Worm (Caenorhabditis elegans) whole organism, L4 larva: ENCODE measurements around the gene dec-7.

ENCODE experiments used
- D1046.2 ChIP-seq: fragments of 200-800 bp; sonication (Bioruptor generic); IDR thresholded peaks from 2 replicates; pipeline ENCODE4 v1.3.6; 2022; ENCODE audit warnings: missing genetic modification characterization, missing compliant biosample characterization
- F49E8.2 ChIP-seq: sonication (generic microtip); optimal IDR thresholded peaks from 2 replicates; lab custom pipeline; 2016; ENCODE audit warnings: missing compliant biosample characterization, mild to moderate bottlenecking, missing genetic modification characterization, borderline replicate concordance
- T20F7.1 ChIP-seq: fragments of 200-800 bp; sonication (Bioruptor generic); optimal IDR thresholded peaks from 2 replicates; lab custom pipeline; 2018; ENCODE audit warnings: mild to moderate bottlenecking, missing genetic modification characterization, missing compliant biosample characterization
- aha-1 ChIP-seq: fragments of 150-350 bp; peaks from one replicate; lab custom pipeline; 2014; ENCODE audit warnings: missing biosample characterization, missing genetic modification characterization
- attf-4 ChIP-seq: sonication (generic microtip); optimal IDR thresholded peaks from 3 replicates; lab custom pipeline; 2017; ENCODE audit warnings: missing biosample characterization, missing genetic modification characterization
- ceh-20 ChIP-seq: fragments of 200-800 bp; sonication (Bioruptor generic); IDR thresholded peaks from 2 replicates; pipeline ENCODE4 v1.3.6; 2022; ENCODE audit warnings: missing genetic modification reagents, missing genetic modification characterization, missing compliant biosample characterization
- ceh-44 ChIP-seq: fragments of 200-800 bp; sonication (Bioruptor generic); IDR thresholded peaks from 2 replicates; pipeline ENCODE4 v1.3.6; 2022; ENCODE audit warnings: missing genetic modification reagents, missing genetic modification characterization, missing compliant biosample characterization
- ctbp-1 ChIP-seq: fragments of 200-800 bp; sonication (Bioruptor generic); IDR thresholded peaks from 2 replicates; pipeline ENCODE4 v1.3.6; 2022; ENCODE audit warnings: missing genetic modification reagents, missing genetic modification characterization, missing compliant biosample characterization
- daf-16 ChIP-seq, 3 experiments: sonication (generic microtip); optimal IDR thresholded peaks; 2 replicates each; lab custom pipeline; 2016 to 2017; ENCODE audit warnings: missing genetic modification characterization in 3 of 3, missing genetic modification reagents in 3 of 3, mild to moderate bottlenecking in 2 of 3, missing compliant biosample characterization in 2 of 3, missing biosample characterization in 1 of 3, moderate library complexity in 1 of 3
- daf-19 ChIP-seq: fragments of 200-800 bp; sonication (Bioruptor generic); conservative IDR thresholded peaks from 2 replicates; pipeline ENCODE4 v1.3.6; 2022; ENCODE audit warnings: missing genetic modification characterization, missing compliant biosample characterization
- dpl-1 ChIP-seq: fragments of 150-350 bp; optimal IDR thresholded peaks from 2 replicates; lab custom pipeline; 2014; ENCODE audit warnings: missing biosample characterization, missing genetic modification reagents, missing genetic modification characterization
- egl-27 ChIP-seq: sonication (generic microtip); optimal IDR thresholded peaks from 3 replicates; lab custom pipeline; 2017; ENCODE audit warnings: missing biosample characterization, missing genetic modification reagents, missing genetic modification characterization
- egl-43 ChIP-seq: fragments of 200-800 bp; sonication (Bioruptor generic); IDR thresholded peaks from 2 replicates; pipeline ENCODE4 v1.3.6; 2022; ENCODE audit warnings: missing genetic modification reagents, missing genetic modification characterization, missing compliant biosample characterization
- fkh-10 ChIP-seq: fragments of 150-350 bp; optimal IDR thresholded peaks from 2 replicates; lab custom pipeline; 2014; ENCODE audit warnings: missing biosample characterization, missing genetic modification reagents, missing genetic modification characterization
- gei-8 ChIP-seq: fragments of 200-800 bp; sonication (Bioruptor generic); optimal IDR thresholded peaks from 2 replicates; lab custom pipeline; 2018; ENCODE audit warnings: mild to moderate bottlenecking, missing genetic modification characterization, missing compliant biosample characterization
- lin-13 ChIP-seq: fragments of 150-350 bp; optimal IDR thresholded peaks from 2 replicates; lab custom pipeline; 2014; ENCODE audit warnings: missing biosample characterization, missing genetic modification reagents, missing genetic modification characterization
- lin-38 ChIP-seq: fragments of 200-800 bp; sonication (Bioruptor generic); IDR thresholded peaks from 2 replicates; pipeline ENCODE4 v1.3.6; 2022; ENCODE audit warnings: missing genetic modification reagents, missing genetic modification characterization, missing compliant biosample characterization
- lir-3 ChIP-seq: sonication (generic microtip); optimal IDR thresholded peaks from 2 replicates; lab custom pipeline; 2016; ENCODE audit warnings: mild to moderate bottlenecking, missing genetic modification characterization, missing compliant biosample characterization
- lsy-2 ChIP-seq, 2 experiments: fragments of 150-350 bp in 1 of 2; sonication (generic microtip) in 1 of 2; optimal IDR thresholded peaks; 2 replicates each; lab custom pipeline; 2014 to 2017; ENCODE audit warnings: missing biosample characterization in 2 of 2, missing genetic modification characterization in 2 of 2
- mdt-29 ChIP-seq: fragments of 200-800 bp; sonication (Bioruptor generic); IDR thresholded peaks from 2 replicates; pipeline ENCODE4 v1.3.6; 2022; ENCODE audit warnings: missing genetic modification reagents, missing genetic modification characterization, missing compliant biosample characterization
- mes-2 ChIP-seq: sonication (generic microtip); optimal IDR thresholded peaks from 2 replicates; lab custom pipeline; 2016; ENCODE audit warnings: missing genotype, mild to moderate bottlenecking, missing genetic modification characterization, missing compliant biosample characterization; ENCODE audit not compliant: poor library complexity, severe bottlenecking
- nhr-111 ChIP-seq: fragments of 200-800 bp; sonication (Bioruptor generic); optimal IDR thresholded peaks from 2 replicates; lab custom pipeline; 2018; ENCODE audit warnings: mild to moderate bottlenecking, missing genetic modification characterization, missing compliant biosample characterization
- nhr-28 ChIP-seq: fragments of 150-350 bp; optimal IDR thresholded peaks from 2 replicates; lab custom pipeline; 2014; ENCODE audit warnings: missing biosample characterization, missing genetic modification characterization
- sdz-12 ChIP-seq: fragments of 200-800 bp; sonication (Bioruptor generic); optimal IDR thresholded peaks from 2 replicates; lab custom pipeline; 2018; ENCODE audit warnings: mild to moderate bottlenecking, missing genetic modification characterization, missing compliant biosample characterization
- skn-1 ChIP-seq: fragments of 150-350 bp; optimal IDR thresholded peaks from 2 replicates; lab custom pipeline; 2014; ENCODE audit warnings: missing biosample characterization, missing genetic modification characterization
- spr-3 ChIP-seq: fragments of 200-800 bp; sonication (Bioruptor generic); optimal IDR thresholded peaks from 2 replicates; lab custom pipeline; 2018; ENCODE audit warnings: mild to moderate bottlenecking, missing genetic modification characterization, missing compliant biosample characterization
- unc-62 ChIP-seq, 3 experiments: fragments of 150-350 bp in 1 of 3; sonication (generic microtip); optimal IDR thresholded peaks in 2 of 3; peaks in 1 of 3; 1 replicate in 1 of 3; 2 replicates in 2 of 3; lab custom pipeline; 2014 to 2017; ENCODE audit warnings: missing biosample characterization in 3 of 3, missing genetic modification characterization in 3 of 3, missing genetic modification reagents in 3 of 3, missing genotype in 1 of 3
- zag-1 ChIP-seq: fragments of 150-350 bp; optimal IDR thresholded peaks from 2 replicates; lab custom pipeline; 2014; ENCODE audit warnings: missing biosample characterization, missing genetic modification characterization
- zfp-2 ChIP-seq: sonication (generic microtip); optimal IDR thresholded peaks from 2 replicates; lab custom pipeline; 2016; ENCODE audit warnings: mild to moderate bottlenecking, missing genetic modification characterization, missing compliant biosample characterization

Gene dec-7

ce11 chrIII:9946806-9947419 lies 14.7 kb downstream of the dec-7 start, which contains the start of gene K03H1.7:
Gene K03H1.7 (plus strand): TSS chrIII:9947405.
- no peak for TF ChIP-seq skn-1 (tag; lab: Kevin White, UChicago)
- peak; percentile 5 for TF ChIP-seq aha-1 (tag; lab: Kevin White, UChicago)
- peak; percentile 59 for TF ChIP-seq dpl-1 (GFP tag; lab: Kevin White, UChicago)
- TF ChIP-seq sdz-12 (GFP tag; lab: Kevin White, UChicago): no peak
- no peak for TF ChIP-seq spr-3 (GFP tag; lab: Kevin White, UChicago)
- no peak for TF ChIP-seq ceh-20 (GFP tag; lab: Robert Waterston, UW)
- no peak for TF ChIP-seq fkh-10
- peak; percentile 23 for TF ChIP-seq mes-2 (tag; lab: Kevin White, UChicago)

ce11 chrIII:9950244-9950643 lies 18.0 kb downstream of the dec-7 start, which contains the start of gene K03H1.13:
Gene K03H1.13 (minus strand): TSS chrIII:9950344.
- TF ChIP-seq lir-3 (tag; lab: Kevin White, UChicago) (no peak), attf-4 (no peak), T20F7.1 (GFP tag; lab: Kevin White, UChicago) (no peak), unc-62 (GFP tag; optimal IDR thresholded peaks at IDR 0.05 in 1 of 2; lab: Kevin White, UChicago) (no peak), unc-62 (tag; optimal IDR thresholded peaks at IDR 0.05; lab: Kevin White, UChicago) (no peak), ceh-20 (GFP tag; lab: Robert Waterston, UW) (no peak), ctbp-1 (GFP tag; lab: Robert Waterston, UW) (no peak), skn-1 (tag; lab: Kevin White, UChicago) (no peak), egl-43 (GFP tag; lab: Robert Waterston, UW) (no peak), zfp-2 (tag; lab: Kevin White, UChicago) (no peak), mdt-29 (GFP tag; lab: Robert Waterston, UW) (no peak), zag-1 (tag; lab: Kevin White, UChicago) (no peak)

ce11 chrIII:9951864-9952263 lies 19.7 kb downstream of the dec-7 start, which contains the start of gene K03H1.11:
Gene K03H1.11 (minus strand): TSS chrIII:9951964.
- no peak for TF ChIP-seq ceh-44 (GFP tag; lab: Robert Waterston, UW)
- no peak for TF ChIP-seq daf-19 (GFP tag; lab: Robert Waterston, UW)
- peak in 1 of 2 experiments; percentile 31 for TF ChIP-seq unc-62 (GFP tag; optimal IDR thresholded peaks at IDR 0.05 in 1 of 2; lab: Kevin White, UChicago)
- TF ChIP-seq unc-62 (tag; optimal IDR thresholded peaks at IDR 0.05; lab: Kevin White, UChicago): no peak

ce11 chrIII:9956123-9956522 lies 23.9 kb downstream of the dec-7 start, which contains the start of gene mog-1:
Gene mog-1 (minus strand): TSS chrIII:9956215.
- TF ChIP-seq daf-16 (GFP tag; optimal IDR thresholded peaks at IDR 0.05; lab: Kevin White, UChicago) (no peak), daf-16 (tag; optimal IDR thresholded peaks at IDR 0.05; lab: Kevin White, UChicago) (peak; percentile 19), mes-2 (tag; lab: Kevin White, UChicago) (peak; percentile 17), gei-8 (GFP tag; lab: Kevin White, UChicago) (no peak), nhr-111 (GFP tag; lab: Kevin White, UChicago) (no peak), nhr-28 (tag; lab: Kevin White, UChicago) (peak; percentile 18), D1046.2 (no peak), lin-38 (peak; percentile 44), egl-27 (no peak), F49E8.2 (tag; lab: Kevin White, UChicago) (no peak), lin-13 (GFP tag; lab: Kevin White, UChicago) (no peak), lsy-2 (tag; optimal IDR thresholded peaks at IDR 0.05; lab: Kevin White, UChicago) (peak in 1 of 2 experiments; percentile 53)
